Fruit fly (Drosophila melanogaster): ENCODE data around the gene CG12288.

DNA sequence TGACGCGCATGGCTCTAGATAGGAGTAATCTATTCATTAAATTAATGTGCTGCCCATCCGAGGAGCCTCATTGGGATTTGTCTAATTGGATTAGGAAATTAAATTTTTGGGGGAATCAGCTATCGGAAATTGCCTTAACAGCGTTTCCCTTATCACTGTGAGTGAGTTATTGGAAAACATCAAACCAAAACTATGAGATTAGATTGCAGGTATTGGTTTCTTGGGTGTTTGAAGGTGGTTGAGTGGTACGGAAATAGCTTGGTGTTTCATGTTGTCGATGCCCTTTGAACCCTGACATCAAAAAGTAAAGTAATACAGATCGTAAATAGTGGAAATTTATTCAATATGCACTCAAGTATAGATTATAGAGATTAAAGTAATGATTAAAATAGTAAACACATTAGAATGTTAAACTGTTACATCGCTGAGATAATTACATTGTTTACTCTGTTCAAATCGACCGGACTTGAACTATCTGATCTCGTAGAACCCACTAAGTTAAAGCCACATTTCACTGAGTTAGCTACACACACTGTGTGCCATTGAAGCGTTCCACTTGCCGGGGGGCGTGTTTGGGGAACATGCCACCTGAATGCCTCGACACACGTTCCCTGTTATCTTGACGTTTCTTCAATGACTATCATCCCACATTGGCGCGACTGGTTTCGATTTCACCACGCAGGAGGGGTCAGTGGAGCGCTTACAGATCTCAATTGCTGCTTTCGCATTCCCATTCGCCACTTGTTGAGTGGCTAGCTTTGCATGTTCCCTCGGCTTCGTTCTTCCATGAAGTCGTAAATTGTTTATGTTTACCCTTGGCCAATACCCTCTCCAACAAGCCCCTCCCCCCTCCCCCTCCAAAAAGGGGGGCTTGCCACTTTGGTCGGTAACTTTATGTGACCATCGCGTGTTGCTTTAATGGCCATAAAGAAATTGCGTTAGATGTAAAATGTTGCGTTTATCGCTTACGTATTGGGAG is 18.9 kb downstream of the CG12288 start:
- TF ChIP-seq Sox102F (GFP tag; optimal IDR thresholded peaks at IDR 0.05) (no peak), Fer3 (tag; optimal IDR thresholded peaks at IDR 0.05) (no peak), h (optimal IDR thresholded peaks at IDR 0.05) (no peak), CG12769 (tag; optimal IDR thresholded peaks at IDR 0.05) (peak; percentile 20), Sry-δ (GFP tag; optimal IDR thresholded peaks at IDR 0.05) (no peak), vvl (GFP tag; IDR thresholded peaks at IDR 0.05) (no peak), fru (optimal IDR thresholded peaks at IDR 0.05) (no peak), CG9932 (GFP tag; IDR thresholded peaks at IDR 0.05) (no peak), CG8290 (GFP tag; optimal IDR thresholded peaks at IDR 0.05) (no peak), CG8290 (tag; optimal IDR thresholded peaks at IDR 0.05) (no peak), bigmax (GFP tag; optimal IDR thresholded peaks at IDR 0.05) (no peak), CG13424 (tag; optimal IDR thresholded peaks at IDR 0.05) (no peak), CG3407 (GFP tag; optimal IDR thresholded peaks at IDR 0.05) (no peak), dpn (GFP tag; optimal IDR thresholded peaks at IDR 0.05) (no peak)

All from whole organism, embryonic.